In the genomic region with DNA sequence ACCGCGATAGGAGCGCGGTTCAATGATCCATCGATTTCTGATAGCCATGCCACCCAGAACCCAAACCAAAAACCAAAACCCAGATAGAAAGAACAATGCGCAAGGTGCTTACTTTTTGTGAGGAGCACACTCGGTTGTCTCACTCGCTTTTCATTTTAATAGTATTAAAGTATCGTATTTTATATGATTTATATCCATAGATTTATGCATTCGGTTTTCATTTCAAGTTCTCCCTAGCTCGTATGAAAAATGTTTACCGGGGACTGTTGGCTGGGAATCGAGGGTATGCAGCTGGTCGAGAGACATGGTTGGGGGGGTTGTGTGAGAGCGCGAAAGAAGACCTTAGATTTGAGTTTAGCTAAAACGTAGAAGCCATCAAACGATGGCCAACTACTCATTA, we compare ENCODE assay signal across 1 fruit fly cellular context.
TF ChIP-seq lines count a peak whose summit lies in the region.

No protein-coding gene starts in this region.

TF ChIP-seq in whole organism, embryonic, 481 proteins besides CTCF, POLR2A, EP300 and RAD21 (continued from another document and continues in another):
- no peak for TF ChIP-seq CG4282 (GFP tag; optimal IDR thresholded peaks at IDR 0.05; lab: Kevin White, UChicago)
- no peak for TF ChIP-seq CG18764 (GFP tag; optimal IDR thresholded peaks at IDR 0.05; lab: Kevin White, UChicago)
- TF ChIP-seq jumu (GFP tag; optimal IDR thresholded peaks at IDR 0.05; lab: Kevin White, UChicago): no peak
- no peak for TF ChIP-seq Drgx (GFP tag; IDR thresholded peaks at IDR 0.05; lab: Robert Waterston, UW)
- peak; percentile 28; the same call in 1 of the 2 replicates for TF ChIP-seq CG9215 (GFP tag; IDR thresholded peaks at IDR 0.05; lab: Robert Waterston, UW)
- TF ChIP-seq Neu2 (GFP tag; optimal IDR thresholded peaks at IDR 0.05; lab: Kevin White, UChicago; ENCODE audit: borderline replicate concordance): no peak
- TF ChIP-seq trem (tag; optimal IDR thresholded peaks at IDR 0.05; lab: Kevin White, UChicago): no peak
- no peak; the same call in 1 of the 2 replicates for TF ChIP-seq onecut (GFP tag; IDR thresholded peaks at IDR 0.05; lab: Robert Waterston, UW)
- no peak for TF ChIP-seq CG17385 (GFP tag; optimal IDR thresholded peaks at IDR 0.05; lab: Kevin White, UChicago)
- no peak for TF ChIP-seq salm (tag; optimal IDR thresholded peaks at IDR 0.05; lab: Kevin White, UChicago)
- peak; percentile 45; the same call in 1 of the 2 replicates for TF ChIP-seq CG14441 (GFP tag; IDR thresholded peaks at IDR 0.05; lab: Robert Waterston, UW)
- TF ChIP-seq CG15073 (GFP tag; optimal IDR thresholded peaks at IDR 0.05; lab: Kevin White, UChicago): no peak
- TF ChIP-seq tio (GFP tag; optimal IDR thresholded peaks at IDR 0.05; lab: Kevin White, UChicago): no peak
- no peak for TF ChIP-seq CG30020 (tag; optimal IDR thresholded peaks at IDR 0.05; lab: Kevin White, UChicago)
- no peak for TF ChIP-seq stc (GFP tag; IDR thresholded peaks at IDR 0.05; lab: Robert Waterston, UW)
- no peak for TF ChIP-seq schlank (tag; optimal IDR thresholded peaks at IDR 0.05; lab: Kevin White, UChicago)
- no peak for TF ChIP-seq pita (GFP tag; optimal IDR thresholded peaks at IDR 0.05; lab: Kevin White, UChicago)
- no peak for TF ChIP-seq gsb-n (tag; optimal IDR thresholded peaks at IDR 0.05; lab: Kevin White, UChicago)
- TF ChIP-seq CG9932 (GFP tag; IDR thresholded peaks at IDR 0.05; lab: Robert Waterston, UW): peak; percentile 57
- peak; percentile 83 for TF ChIP-seq sens (GFP tag; lab: Kevin White, UChicago)
- no peak for TF ChIP-seq CG12942 (GFP tag; optimal IDR thresholded peaks at IDR 0.05; lab: Kevin White, UChicago)
- TF ChIP-seq kah (GFP tag; optimal IDR thresholded peaks at IDR 0.05; lab: Kevin White, UChicago): no peak
- TF ChIP-seq Doc2 (GFP tag; IDR thresholded peaks at IDR 0.05; lab: Robert Waterston, UW): no peak; the same call in 1 of the 2 replicates
- peak; percentile 49 for TF ChIP-seq CG18599 (GFP tag; optimal IDR thresholded peaks at IDR 0.05; lab: Kevin White, UChicago)
- no peak for TF ChIP-seq CG6765 (GFP tag; optimal IDR thresholded peaks at IDR 0.05; lab: Kevin White, UChicago)
- TF ChIP-seq Dp (GFP tag; optimal IDR thresholded peaks at IDR 0.05; lab: Kevin White, UChicago): no peak
- no peak for TF ChIP-seq Dll (GFP tag; IDR thresholded peaks at IDR 0.05; lab: Robert Waterston, UW; ENCODE audit: partially characterized antibody)
- TF ChIP-seq sob (GFP tag; IDR thresholded peaks at IDR 0.05; lab: Robert Waterston, UW): peak; percentile 67
- no peak for TF ChIP-seq Elba2 (GFP tag; optimal IDR thresholded peaks at IDR 0.05; lab: Kevin White, UChicago)
- TF ChIP-seq CG3065 (GFP tag; optimal IDR thresholded peaks at IDR 0.05; lab: Kevin White, UChicago): no peak
- TF ChIP-seq ttk (GFP tag; IDR thresholded peaks at IDR 0.05; lab: Robert Waterston, UW): peak; percentile 39; the same call in 1 of the 2 replicates
- TF ChIP-seq CG7963 (GFP tag; IDR thresholded peaks at IDR 0.05; lab: Robert Waterston, UW; ENCODE audit: partially characterized antibody): no peak
- no peak for TF ChIP-seq mam (GFP tag; optimal IDR thresholded peaks at IDR 0.05; lab: Kevin White, UChicago)
- no peak for TF ChIP-seq Gsc (GFP tag; IDR thresholded peaks at IDR 0.05; lab: Robert Waterston, UW)
- no peak for TF ChIP-seq C15 (GFP tag; IDR thresholded peaks at IDR 0.05; lab: Robert Waterston, UW)
- TF ChIP-seq CG18011 (GFP tag; optimal IDR thresholded peaks at IDR 0.05; lab: Kevin White, UChicago): no peak
- TF ChIP-seq CG17328 (GFP tag; IDR thresholded peaks at IDR 0.05; lab: Robert Waterston, UW): peak; percentile 41; the same call in 1 of the 2 replicates
- 0 out of 2 replicates have a peak, but pooled peaks have one; percentile 48 for TF ChIP-seq CG6689 (GFP tag; IDR thresholded peaks at IDR 0.05; lab: Robert Waterston, UW)
- no peak for TF ChIP-seq CG13296 (GFP tag; optimal IDR thresholded peaks at IDR 0.05; lab: Kevin White, UChicago)
- no peak for TF ChIP-seq CG10462 (GFP tag; optimal IDR thresholded peaks at IDR 0.05; lab: Kevin White, UChicago)
- no peak for TF ChIP-seq CG7357 (GFP tag; IDR thresholded peaks at IDR 0.05; lab: Robert Waterston, UW)
- TF ChIP-seq CG4730 (GFP tag; IDR thresholded peaks at IDR 0.05; lab: Robert Waterston, UW): 0 out of 2 replicates have a peak, but pooled peaks have one; percentile 10
- no peak for TF ChIP-seq Nf-YA (GFP tag; IDR thresholded peaks at IDR 0.05; lab: Robert Waterston, UW)
- TF ChIP-seq eve (GFP tag; optimal IDR thresholded peaks at IDR 0.05; lab: Kevin White, UChicago): no peak
- peak; percentile 7 to 54 for TF ChIP-seq Hr51 (GFP tag; optimal IDR thresholded peaks at IDR 0.05; lab: Kevin White, UChicago)
- peak; percentile 41 for TF ChIP-seq Fer3 (tag; optimal IDR thresholded peaks at IDR 0.05; lab: Kevin White, UChicago)
- TF ChIP-seq sc (optimal IDR thresholded peaks at IDR 0.05; lab: Kevin White, UChicago): no peak
- TF ChIP-seq sc (GFP tag; optimal IDR thresholded peaks at IDR 0.05; lab: Kevin White, UChicago): no peak
- peak; percentile 50 for TF ChIP-seq unpg (GFP tag; optimal IDR thresholded peaks at IDR 0.05; lab: Kevin White, UChicago)
- TF ChIP-seq CG10147 (GFP tag; optimal IDR thresholded peaks at IDR 0.05; lab: Kevin White, UChicago): no peak
- TF ChIP-seq CG2129 (GFP tag; IDR thresholded peaks at IDR 0.05; lab: Robert Waterston, UW; ENCODE audit: partially characterized antibody): no peak
- TF ChIP-seq CG11695 (GFP tag; IDR thresholded peaks at IDR 0.05; lab: Robert Waterston, UW): peak; percentile 40; the same call in 2 of the 3 replicates
- TF ChIP-seq CG2889 (GFP tag; IDR thresholded peaks at IDR 0.05; lab: Robert Waterston, UW): no peak
- no peak for TF ChIP-seq tin (GFP tag; optimal IDR thresholded peaks at IDR 0.05; lab: Kevin White, UChicago)
- TF ChIP-seq yki (optimal IDR thresholded peaks at IDR 0.05; lab: Kevin White, UChicago): no peak
- no peak for TF ChIP-seq sqz (GFP tag; optimal IDR thresholded peaks at IDR 0.05; lab: Kevin White, UChicago)
- TF ChIP-seq nom (GFP tag; optimal IDR thresholded peaks at IDR 0.05; lab: Kevin White, UChicago): no peak
- peak; percentile 36; the same call in 1 of the 3 replicates for TF ChIP-seq H15 (GFP tag; IDR thresholded peaks at IDR 0.05; lab: Robert Waterston, UW)
- TF ChIP-seq grn (GFP tag; optimal IDR thresholded peaks at IDR 0.05; lab: Kevin White, UChicago): no peak
- no peak for TF ChIP-seq ase (GFP tag; IDR thresholded peaks at IDR 0.05; lab: Robert Waterston, UW)
- no peak for TF ChIP-seq CG15479 (GFP tag; optimal IDR thresholded peaks at IDR 0.05; lab: Kevin White, UChicago)
- no peak for TF ChIP-seq CG4424 (GFP tag; optimal IDR thresholded peaks at IDR 0.05; lab: Kevin White, UChicago)
- no peak for TF ChIP-seq Sry-β (GFP tag; optimal IDR thresholded peaks at IDR 0.05; lab: Kevin White, UChicago)
- TF ChIP-seq hbn (GFP tag; IDR thresholded peaks at IDR 0.05; lab: Robert Waterston, UW; ENCODE audit: partially characterized antibody): no peak
- no peak for TF ChIP-seq mirr (GFP tag; optimal IDR thresholded peaks at IDR 0.05; lab: Kevin White, UChicago)
- no peak; the same call in 1 of the 2 replicates for TF ChIP-seq sim (GFP tag; IDR thresholded peaks at IDR 0.05; lab: Robert Waterston, UW)
- TF ChIP-seq psq (GFP tag; optimal IDR thresholded peaks at IDR 0.05; lab: Kevin White, UChicago): no peak
- TF ChIP-seq zfh2 (GFP tag; optimal IDR thresholded peaks at IDR 0.05; lab: Kevin White, UChicago): peak; percentile 26
- no peak for TF ChIP-seq CG5953 (GFP tag; IDR thresholded peaks at IDR 0.05; lab: Robert Waterston, UW)
- TF ChIP-seq cad (GFP tag; optimal IDR thresholded peaks at IDR 0.05; lab: Kevin White, UChicago): no peak
- TF ChIP-seq croc (GFP tag; conservative IDR thresholded peaks at IDR 0.05; lab: Robert Waterston, UW): no peak
- TF ChIP-seq ap (GFP tag; IDR thresholded peaks at IDR 0.05; lab: Robert Waterston, UW): no peak
- TF ChIP-seq CG17186 (GFP tag; optimal IDR thresholded peaks at IDR 0.05; lab: Kevin White, UChicago): no peak
- no peak for TF ChIP-seq Lpt (GFP tag; optimal IDR thresholded peaks at IDR 0.05; lab: Kevin White, UChicago)
- no peak for TF ChIP-seq sna (GFP tag; IDR thresholded peaks at IDR 0.05; lab: Robert Waterston, UW; ENCODE audit: partially characterized antibody)
- peak; percentile 45; the same call in 1 of the 2 replicates for TF ChIP-seq ranshi (GFP tag; IDR thresholded peaks at IDR 0.05; lab: Robert Waterston, UW)
- TF ChIP-seq nmo (GFP tag; optimal IDR thresholded peaks at IDR 0.05; lab: Kevin White, UChicago): peak; percentile 35
- TF ChIP-seq CG14667 (GFP tag; IDR thresholded peaks at IDR 0.05; lab: Robert Waterston, UW): 0 out of 2 replicates have a peak, but pooled peaks have one; percentile 30
- TF ChIP-seq CG31224 (GFP tag; IDR thresholded peaks at IDR 0.05; lab: Robert Waterston, UW): 0 out of 2 replicates have a peak, but pooled peaks have one; percentile 11
- TF ChIP-seq CG31388 (GFP tag; optimal IDR thresholded peaks at IDR 0.05; lab: Kevin White, UChicago): no peak
- TF ChIP-seq zfh1 (GFP tag; IDR thresholded peaks at IDR 0.05; lab: Robert Waterston, UW): peak; percentile 70
- no peak for TF ChIP-seq TFAM (GFP tag; optimal IDR thresholded peaks at IDR 0.05; lab: Kevin White, UChicago)
- TF ChIP-seq slp2 (GFP tag; optimal IDR thresholded peaks at IDR 0.05; lab: Kevin White, UChicago): no peak
- peak; percentile 23 for TF ChIP-seq fd96Cb (tag; optimal IDR thresholded peaks at IDR 0.05; lab: Kevin White, UChicago)
- TF ChIP-seq HLH3B (GFP tag; IDR thresholded peaks at IDR 0.05; lab: Robert Waterston, UW): peak; percentile 26; the same call in 1 of the 2 replicates
- no peak for TF ChIP-seq CG8765 (GFP tag; IDR thresholded peaks at IDR 0.05; lab: Robert Waterston, UW)
- TF ChIP-seq CG7271 (tag; optimal IDR thresholded peaks at IDR 0.05; lab: Kevin White, UChicago): no peak
- TF ChIP-seq twi (tag; optimal IDR thresholded peaks at IDR 0.05; lab: Kevin White, UChicago): no peak
- peak; percentile 42 for TF ChIP-seq fd3F (GFP tag; optimal IDR thresholded peaks at IDR 0.05; lab: Kevin White, UChicago)
- TF ChIP-seq ash1 (GFP tag; optimal IDR thresholded peaks at IDR 0.05; lab: Kevin White, UChicago): no peak
- no peak for TF ChIP-seq pzg (GFP tag; optimal IDR thresholded peaks at IDR 0.05; lab: Kevin White, UChicago)
- TF ChIP-seq CG32772 (GFP tag; IDR thresholded peaks at IDR 0.05; lab: Robert Waterston, UW): no peak
- no peak for TF ChIP-seq ham (GFP tag; IDR thresholded peaks at IDR 0.05; lab: Robert Waterston, UW)
- peak; percentile 9 for TF ChIP-seq Mad (GFP tag; optimal IDR thresholded peaks at IDR 0.05; lab: Kevin White, UChicago)
- TF ChIP-seq tgo (GFP tag; IDR thresholded peaks at IDR 0.05; lab: Robert Waterston, UW): peak; percentile 76
- TF ChIP-seq chinmo (GFP tag; IDR thresholded peaks at IDR 0.05; lab: Robert Waterston, UW; ENCODE audit: partially characterized antibody): no peak
- TF ChIP-seq CG7372 (GFP tag; IDR thresholded peaks at IDR 0.05; lab: Robert Waterston, UW): peak; percentile 33; the same call in 1 of the 2 replicates
- TF ChIP-seq seq (GFP tag; IDR thresholded peaks at IDR 0.05; lab: Robert Waterston, UW): peak; percentile 63
- no peak for TF ChIP-seq crol (GFP tag; IDR thresholded peaks at IDR 0.05; lab: Robert Waterston, UW)
- peak; percentile 5 for TF ChIP-seq chn (GFP tag; optimal IDR thresholded peaks at IDR 0.05; lab: Kevin White, UChicago)
- TF ChIP-seq CG10321 (GFP tag; IDR thresholded peaks at IDR 0.05; lab: Robert Waterston, UW): no peak
- peak; percentile 25 for TF ChIP-seq Dad (GFP tag; optimal IDR thresholded peaks at IDR 0.05; lab: Kevin White, UChicago)
- no peak for TF ChIP-seq unc-4 (GFP tag; IDR thresholded peaks at IDR 0.05; lab: Robert Waterston, UW; ENCODE audit: partially characterized antibody)
- no peak for TF ChIP-seq CG6683 (GFP tag; optimal IDR thresholded peaks at IDR 0.05; lab: Kevin White, UChicago)
- no peak for TF ChIP-seq hth (optimal IDR thresholded peaks at IDR 0.05; lab: Kevin White, UChicago)
- TF ChIP-seq CG12219 (GFP tag; optimal IDR thresholded peaks at IDR 0.05; lab: Kevin White, UChicago): no peak
- TF ChIP-seq Dbx (GFP tag; IDR thresholded peaks at IDR 0.05; lab: Robert Waterston, UW): peak; percentile 56; the same call in 2 of the 3 replicates
- no peak for TF ChIP-seq odd (GFP tag; optimal IDR thresholded peaks at IDR 0.05; lab: Kevin White, UChicago)
- no peak for TF ChIP-seq CG4404 (GFP tag; IDR thresholded peaks at IDR 0.05; lab: Robert Waterston, UW)
- TF ChIP-seq vnd (GFP tag; IDR thresholded peaks at IDR 0.05; lab: Robert Waterston, UW; ENCODE audit: partially characterized antibody): no peak
- no peak for TF ChIP-seq CG8290 (GFP tag; optimal IDR thresholded peaks at IDR 0.05; lab: Kevin White, UChicago)
- TF ChIP-seq CG8290 (tag; optimal IDR thresholded peaks at IDR 0.05; lab: Kevin White, UChicago): peak in 1 of 2 experiments; percentile 60
- TF ChIP-seq CG12391 (tag; optimal IDR thresholded peaks at IDR 0.05; lab: Kevin White, UChicago): peak; percentile 42
- TF ChIP-seq CG33213 (GFP tag; optimal IDR thresholded peaks at IDR 0.05; lab: Kevin White, UChicago): no peak
- TF ChIP-seq D19B (GFP tag; optimal IDR thresholded peaks at IDR 0.05; lab: Kevin White, UChicago): peak; percentile 96
- TF ChIP-seq CG9817 (tag; optimal IDR thresholded peaks at IDR 0.05; lab: Kevin White, UChicago): no peak
- TF ChIP-seq ara (GFP tag; IDR thresholded peaks at IDR 0.05; lab: Robert Waterston, UW): no peak; the same call in 1 of the 2 replicates
- no peak for TF ChIP-seq jigr1 (GFP tag; IDR thresholded peaks at IDR 0.05; lab: Robert Waterston, UW)
- TF ChIP-seq ci (GFP tag; IDR thresholded peaks at IDR 0.05; lab: Robert Waterston, UW): no peak
- TF ChIP-seq CG6813 (GFP tag; optimal IDR thresholded peaks at IDR 0.05; lab: Kevin White, UChicago): no peak
- TF ChIP-seq CG7839 (tag; optimal IDR thresholded peaks at IDR 0.05; lab: Kevin White, UChicago): peak; percentile 43
- no peak for TF ChIP-seq CG10267 (tag; optimal IDR thresholded peaks at IDR 0.05; lab: Kevin White, UChicago)
- no peak for TF ChIP-seq p53 (GFP tag; optimal IDR thresholded peaks at IDR 0.05; lab: Kevin White, UChicago)
- TF ChIP-seq wdn (GFP tag; IDR thresholded peaks at IDR 0.05; lab: Robert Waterston, UW): 0 out of 2 replicates have a peak, but pooled peaks have one; percentile 32
- no peak for TF ChIP-seq CG6254 (GFP tag; optimal IDR thresholded peaks at IDR 0.05; lab: Kevin White, UChicago)
- no peak for TF ChIP-seq Dip2 (GFP tag; IDR thresholded peaks at IDR 0.05; lab: Robert Waterston, UW)
- peak; percentile 63 for TF ChIP-seq lab (GFP tag; optimal IDR thresholded peaks at IDR 0.05; lab: Kevin White, UChicago)
- TF ChIP-seq CG8281 (tag; optimal IDR thresholded peaks at IDR 0.05; lab: Kevin White, UChicago): no peak
- no peak for TF ChIP-seq gcm2 (GFP tag; optimal IDR thresholded peaks at IDR 0.05; lab: Kevin White, UChicago)
